Worm (Caenorhabditis elegans): ENCODE measurements around the gene C26E6.12.
"Not testable (repeated sequence)": the region's sequence is repeated elsewhere in the genome, so short reads cannot be mapped to it uniquely, and the experiment has no call there.

ce11 chrIII:4922020-4922419, 10.0 kb downstream of the C26E6.12 start, which contains the start of gene mmab-1:
- not testable (repeated sequence) for TF ChIP-seq mdl-1, aha-1 (tag; optimal IDR thresholded peaks at IDR 0.05)
- peak; percentile 19 for TF ChIP-seq swsn-7 (tag; optimal IDR thresholded peaks at IDR 0.05)

All from whole organism, L1 larva.